Fruit fly (Drosophila melanogaster) whole organism, wandering third instar larva: Measurements from ENCODE around the gene CG15549.

Experiments
- Abd-B ChIP-seq: fragments of >200 bp; optimal IDR thresholded peaks from 2 replicates; lab custom pipeline; 2017; ENCODE audit warnings: missing biosample characterization, missing genetic modification characterization
- CG32264 ChIP-seq: fragments of 200-800 bp; sonication (Bioruptor generic); optimal IDR thresholded peaks from 2 replicates; lab custom pipeline; 2016; ENCODE audit warnings: missing biosample characterization, missing genetic modification characterization
- CG9705 ChIP-seq: fragments of 200-800 bp; sonication (Bioruptor generic); optimal IDR thresholded peaks from 2 replicates; lab custom pipeline; 2018; ENCODE audit warnings: missing biosample characterization, mild to moderate bottlenecking, missing genetic modification characterization
- CrebA ChIP-seq: fragments of 200-800 bp; sonication (Bioruptor generic); optimal IDR thresholded peaks from 2 replicates; lab custom pipeline; 2016; ENCODE audit warnings: missing biosample characterization, mild to moderate bottlenecking, missing genetic modification characterization, borderline replicate concordance
- Dfd ChIP-seq: fragments of >200 bp; optimal IDR thresholded peaks from 2 replicates; lab custom pipeline; 2017; ENCODE audit warnings: missing biosample characterization, missing genetic modification characterization
- Dif ChIP-seq: fragments of 200-275, 200-300 bp; sonication (Bioruptor generic); optimal IDR thresholded peaks from 2 replicates; lab custom pipeline; 2018; ENCODE audit warnings: missing biosample characterization, missing genetic modification characterization; ENCODE audit not compliant: partially characterized antibody
- HLH106 ChIP-seq: fragments of 200-800 bp; optimal IDR thresholded peaks from 3 replicates; lab custom pipeline; 2019; ENCODE audit warnings: missing biosample characterization, mild to moderate bottlenecking, missing genetic modification characterization, moderate library complexity
- Hnf4 ChIP-seq: fragments of 200-800 bp; sonication (Bioruptor generic); optimal IDR thresholded peaks from 2 replicates; lab custom pipeline; 2016; ENCODE audit warnings: missing biosample characterization, mild to moderate bottlenecking, missing genetic modification characterization
- Hr78 ChIP-seq: fragments of >200 bp; optimal IDR thresholded peaks from 2 replicates; lab custom pipeline; 2017; ENCODE audit warnings: missing biosample characterization, missing genetic modification characterization
- Hr83 ChIP-seq: fragments of 200-300 bp; sonication (Bioruptor generic); optimal IDR thresholded peaks from 2 replicates; lab custom pipeline; 2016; ENCODE audit warnings: missing biosample characterization, mild to moderate bottlenecking, missing genetic modification characterization, moderate library complexity; ENCODE audit not compliant: poor library complexity, severe bottlenecking
- Jra ChIP-seq: sonication (Bioruptor generic); optimal IDR thresholded peaks from 2 replicates; lab custom pipeline; 2016; ENCODE audit warnings: missing biosample characterization, missing genetic modification characterization
- Mio ChIP-seq: sonication (Bioruptor generic); optimal IDR thresholded peaks from 2 replicates; lab custom pipeline; 2016; ENCODE audit warnings: missing biosample characterization, missing genetic modification characterization
- Myc ChIP-seq: fragments of >200 bp; optimal IDR thresholded peaks from 2 replicates; lab custom pipeline; 2017
- Rel ChIP-seq, 2 experiments: fragments of 200-800 bp; sonication (Bioruptor generic) in 1 of 2; optimal IDR thresholded peaks; 2 replicates in 1 of 2; 3 replicates in 1 of 2; lab custom pipeline; 2016 to 2019; ENCODE audit warnings: mild to moderate bottlenecking in 2 of 2, missing biosample characterization in 2 of 2, missing genetic modification characterization in 2 of 2, moderate library complexity in 1 of 2
- Vsx2 ChIP-seq: fragments of 200-300, 225-300 bp; sonication (Bioruptor generic); optimal IDR thresholded peaks from 2 replicates; lab custom pipeline; 2018; ENCODE audit warnings: missing biosample characterization, missing genetic modification characterization; ENCODE audit not compliant: partially characterized antibody
- br ChIP-seq: fragments of 200-800 bp; sonication (Bioruptor generic); optimal IDR thresholded peaks from 2 replicates; lab custom pipeline; 2016; ENCODE audit warnings: missing biosample characterization, missing genetic modification characterization
- dl ChIP-seq, 2 experiments: fragments of 175-275, 200-275 bp in 1 of 2; fragments of 200-275 bp in 1 of 2; sonication (Bioruptor generic); optimal IDR thresholded peaks; lab custom pipeline; 2018; ENCODE audit warnings: mild to moderate bottlenecking in 2 of 2, missing biosample characterization in 2 of 2, missing genetic modification characterization in 2 of 2, moderate library complexity in 2 of 2; ENCODE audit not compliant: partially characterized antibody in 2 of 2, insufficient read depth in 1 of 2
- dmrt93B ChIP-seq: fragments of 200-800 bp; sonication (Bioruptor generic); optimal IDR thresholded peaks from 2 replicates; lab custom pipeline; 2018; ENCODE audit warnings: missing biosample characterization, mild to moderate bottlenecking, missing genetic modification characterization
- dsf ChIP-seq: sonication (Bioruptor generic); optimal IDR thresholded peaks from 2 replicates; lab custom pipeline; 2016; ENCODE audit warnings: missing biosample characterization, missing genetic modification characterization, borderline replicate concordance
- ey ChIP-seq: fragments of 200-800 bp; sonication (Bioruptor generic); optimal IDR thresholded peaks from 2 replicates; lab custom pipeline; 2016; ENCODE audit warnings: missing biosample characterization, missing genetic modification characterization
- fru ChIP-seq: fragments of 200-800 bp; sonication (Bioruptor generic); optimal IDR thresholded peaks from 3 replicates; lab custom pipeline; 2016; ENCODE audit warnings: missing biosample characterization, mild to moderate bottlenecking, missing genetic modification characterization
- h ChIP-seq: fragments of 200-800 bp; sonication (Bioruptor generic); optimal IDR thresholded peaks from 3 replicates; lab custom pipeline; 2016; ENCODE audit warnings: missing biosample characterization, mild to moderate bottlenecking, missing genetic modification characterization
- jim ChIP-seq: fragments of 175-275, 200-325 bp; sonication (Bioruptor generic); optimal IDR thresholded peaks from 2 replicates; lab custom pipeline; 2016; ENCODE audit warnings: missing biosample characterization, mild to moderate bottlenecking, missing genetic modification characterization
- lola ChIP-seq: fragments of >200 bp; optimal IDR thresholded peaks from 2 replicates; lab custom pipeline; 2017; ENCODE audit warnings: missing biosample characterization, missing genetic modification characterization
- pan ChIP-seq: fragments of >200 bp; optimal IDR thresholded peaks from 2 replicates; lab custom pipeline; 2017
- rgr ChIP-seq: fragments of 200-800 bp; sonication (Bioruptor generic); optimal IDR thresholded peaks from 3 replicates; lab custom pipeline; 2016; ENCODE audit warnings: missing biosample characterization, mild to moderate bottlenecking, missing genetic modification characterization
- sv ChIP-seq: fragments of 200-800 bp; sonication (Bioruptor generic); optimal IDR thresholded peaks from 3 replicates; lab custom pipeline; 2016; ENCODE audit warnings: missing biosample characterization, missing genetic modification characterization
- tai ChIP-seq: sonication (Bioruptor generic); optimal IDR thresholded peaks from 2 replicates; lab custom pipeline; 2016; ENCODE audit warnings: missing biosample characterization, missing genetic modification characterization
- usp ChIP-seq: fragments of >200 bp; optimal IDR thresholded peaks from 2 replicates; lab custom pipeline; 2017; ENCODE audit warnings: missing biosample characterization, missing genetic modification characterization
- woc ChIP-seq: sonication (Bioruptor generic); optimal IDR thresholded peaks from 2 replicates; lab custom pipeline; 2016; ENCODE audit warnings: missing biosample characterization, mild to moderate bottlenecking, missing genetic modification characterization

The CG15549 gene

dm6 chr3R:30932092-30932491 is 4.2 kb downstream of the CG15549 start:
- TF ChIP-seq CrebA (GFP tag; lab: Kevin White, UChicago) (no peak), Hr83 (GFP tag; lab: Kevin White, UChicago) (peak; percentile 19)
- TF ChIP-seq, all 38 proteins: peak for 1

dm6 chr3R:30928634-30929033 is 7.7 kb downstream of the CG15549 start:
- TF ChIP-seq Dfd (GFP tag; lab: Kevin White, UChicago), result no peak
- no peak for TF ChIP-seq jim (GFP tag; lab: Kevin White, UChicago)
- no peak for TF ChIP-seq Hr83 (GFP tag; lab: Kevin White, UChicago)
- no peak for TF ChIP-seq fru (GFP tag; lab: Kevin White, UChicago)
- no peak for TF ChIP-seq Hnf4
- no peak for TF ChIP-seq Jra (GFP tag; lab: Kevin White, UChicago)
- TF ChIP-seq Hr78 (GFP tag; lab: Kevin White, UChicago), result no peak
- no peak for TF ChIP-seq usp (GFP tag; lab: Kevin White, UChicago)
- no peak for TF ChIP-seq HLH106 (tag; lab: Kevin White, UChicago)
- no peak for TF ChIP-seq Abd-B (GFP tag; lab: Kevin White, UChicago)
- no peak for TF ChIP-seq Dif
- TF ChIP-seq CG32264 (GFP tag; lab: Kevin White, UChicago), result no peak
- no peak for TF ChIP-seq br
- no peak for TF ChIP-seq ey
- TF ChIP-seq, all 38 proteins: peak for 0

- TF ChIP-seq Rel (GFP tag; optimal IDR thresholded peaks at IDR 0.05; lab: Kevin White, UChicago), result no peak
- peak; percentile 14 for TF ChIP-seq Rel (tag; optimal IDR thresholded peaks at IDR 0.05; lab: Kevin White, UChicago)
- TF ChIP-seq usp (GFP tag; lab: Kevin White, UChicago), result no peak
- TF ChIP-seq rgr, result no peak
These were observed 10.3 kb downstream of the CG15549 start for dm6 chr3R:30926033-30926432.

- TF ChIP-seq CG32264 (GFP tag; lab: Kevin White, UChicago), result no peak
- no peak for TF ChIP-seq woc (GFP tag; lab: Kevin White, UChicago)
These were observed 10.9 kb downstream of the CG15549 start for dm6 chr3R:30925436-30925835.

dm6 chr3R:30923581-30923980 is 12.7 kb downstream of the CG15549 start:
- TF ChIP-seq Dif (no peak), Vsx2 (no peak), ey (no peak), Hr83 (GFP tag; lab: Kevin White, UChicago) (no peak), pan (lab: Kevin White, UChicago) (no peak), Myc (lab: Kevin White, UChicago) (no peak), rgr (no peak), Dfd (GFP tag; lab: Kevin White, UChicago) (no peak), lola (GFP tag; lab: Kevin White, UChicago) (no peak), CG32264 (GFP tag; lab: Kevin White, UChicago) (no peak), Rel (GFP tag; optimal IDR thresholded peaks at IDR 0.05; lab: Kevin White, UChicago) (no peak), Rel (tag; optimal IDR thresholded peaks at IDR 0.05; lab: Kevin White, UChicago) (no peak), Hnf4 (no peak), jim (GFP tag; lab: Kevin White, UChicago) (no peak), Abd-B (GFP tag; lab: Kevin White, UChicago) (no peak), tai (no peak), Hr78 (GFP tag; lab: Kevin White, UChicago) (no peak), CG9705 (no peak), dmrt93B (GFP tag; lab: Kevin White, UChicago) (no peak)

- no peak for TF ChIP-seq CG32264 (GFP tag; lab: Kevin White, UChicago)
- no peak for TF ChIP-seq dl (GFP tag; optimal IDR thresholded peaks at IDR 0.05; lab: Kevin White, UChicago; ENCODE audit: insufficient read depth in 1 of 2, partially characterized antibody in 2 of 2)
These were observed 13.9 kb downstream of the CG15549 start for dm6 chr3R:30922414-30922813.

- no peak for TF ChIP-seq jim (GFP tag; lab: Kevin White, UChicago)
- TF ChIP-seq Vsx2, result no peak
- TF ChIP-seq Hr78 (GFP tag; lab: Kevin White, UChicago), result no peak
- TF ChIP-seq Hr83 (GFP tag; lab: Kevin White, UChicago), result no peak
- no peak for TF ChIP-seq h (GFP tag; lab: Kevin White, UChicago)
- no peak for TF ChIP-seq Mio (GFP tag; lab: Kevin White, UChicago)
- TF ChIP-seq Hnf4, result no peak
- no peak for TF ChIP-seq CrebA (GFP tag; lab: Kevin White, UChicago)
- TF ChIP-seq sv (GFP tag; lab: Kevin White, UChicago), result no peak
- TF ChIP-seq dsf, result no peak
- TF ChIP-seq HLH106 (tag; lab: Kevin White, UChicago), result no peak
- TF ChIP-seq woc (GFP tag; lab: Kevin White, UChicago), result no peak
- no peak for TF ChIP-seq Rel (GFP tag; optimal IDR thresholded peaks at IDR 0.05; lab: Kevin White, UChicago)
- TF ChIP-seq Rel (tag; optimal IDR thresholded peaks at IDR 0.05; lab: Kevin White, UChicago), result no peak
These were observed 17.4 kb downstream of the CG15549 start for dm6 chr3R:30918872-30919271.
